Fruit fly (Drosophila melanogaster): ENCODE measurements around the gene Mps1.

Gene Mps1

dm6 chr3R:17710418-17710817 is 39.3 kb downstream of the Mps1 start:
- no peak for TF ChIP-seq CG17801 (GFP tag; optimal IDR thresholded peaks at IDR 0.05; ENCODE audit: partially characterized antibody)

- TF ChIP-seq CG17801 (GFP tag; optimal IDR thresholded peaks at IDR 0.05; ENCODE audit: partially characterized antibody), result no peak
These were observed 40.0 kb downstream of the Mps1 start for dm6 chr3R:17710900-17711645.

dm6 chr3R:17711646-17711975 is 40.5 kb downstream of the Mps1 start:
- no peak for TF ChIP-seq CG17801 (GFP tag; optimal IDR thresholded peaks at IDR 0.05; ENCODE audit: partially characterized antibody)

dm6 chr3R:17712623-17713521 is 41.8 kb downstream of the Mps1 start:
- TF ChIP-seq CG17801 (GFP tag; optimal IDR thresholded peaks at IDR 0.05; ENCODE audit: partially characterized antibody), result no peak

DNA sequence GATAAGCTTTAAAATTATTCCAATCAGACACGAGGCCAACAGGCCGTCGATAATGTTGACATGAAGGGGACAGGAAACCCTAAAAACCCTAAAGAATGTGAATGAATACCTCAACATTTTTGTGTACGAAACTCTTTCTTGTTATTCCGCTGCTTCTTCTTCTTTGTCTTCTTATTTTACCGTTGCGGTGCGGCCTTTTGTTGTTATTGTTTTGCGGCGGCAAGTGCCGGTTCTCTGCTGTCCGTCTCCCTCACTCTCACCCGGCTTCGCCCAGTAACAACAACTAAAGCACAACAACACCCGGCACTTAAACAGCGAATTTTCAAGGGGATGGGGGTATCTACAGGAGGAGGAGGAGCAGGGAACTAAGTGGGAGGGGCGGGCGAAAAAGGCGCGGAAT is 43.3 kb downstream of the Mps1 start:
- TF ChIP-seq CG17801 (GFP tag; optimal IDR thresholded peaks at IDR 0.05; ENCODE audit: partially characterized antibody), result no peak

dm6 chr3R:17714773-17715344 is 43.8 kb downstream of the Mps1 start:
- no peak for TF ChIP-seq CG17801 (GFP tag; optimal IDR thresholded peaks at IDR 0.05; ENCODE audit: partially characterized antibody)

dm6 chr3R:17716858-17717596 is 46.0 kb downstream of the Mps1 start:
- TF ChIP-seq CG17801 (GFP tag; optimal IDR thresholded peaks at IDR 0.05; ENCODE audit: partially characterized antibody), result peak; percentile 54

DNA sequence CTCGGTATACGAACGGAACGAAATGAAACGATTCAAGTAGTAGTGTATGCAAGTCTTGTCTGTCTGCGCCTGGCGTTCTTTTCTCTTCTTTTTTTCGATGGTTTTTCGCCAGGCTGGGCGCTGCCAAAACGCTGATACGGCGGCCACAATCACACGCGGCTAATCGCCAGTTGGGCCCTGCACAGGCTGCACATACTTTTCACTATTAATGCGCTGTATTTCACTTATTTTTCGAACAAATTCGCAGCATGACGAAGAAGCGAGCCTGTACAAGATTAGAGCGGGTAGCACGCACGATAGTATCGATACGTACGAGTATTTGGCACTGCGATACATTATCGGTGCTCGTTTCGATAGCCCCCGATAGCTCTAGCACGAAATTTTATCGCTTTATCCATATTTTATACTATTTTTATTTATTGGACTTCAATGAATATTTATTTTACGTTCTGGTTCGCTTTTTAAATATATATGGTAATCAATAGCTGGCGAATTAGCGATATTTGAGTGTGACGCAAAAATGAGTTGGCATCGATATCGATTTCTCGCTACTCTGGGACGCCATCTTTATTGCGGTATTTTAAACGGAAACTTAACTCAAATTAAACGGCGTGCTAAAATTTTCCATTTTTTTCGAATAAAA is 47.1 kb downstream of the Mps1 start, which contains the start of gene osa:
osa (minus strand) TSS at position 300 of the 643 bp plus-strand sequence.
- peak; percentile 24 for TF ChIP-seq CG17801 (GFP tag; optimal IDR thresholded peaks at IDR 0.05; ENCODE audit: partially characterized antibody)

DNA sequence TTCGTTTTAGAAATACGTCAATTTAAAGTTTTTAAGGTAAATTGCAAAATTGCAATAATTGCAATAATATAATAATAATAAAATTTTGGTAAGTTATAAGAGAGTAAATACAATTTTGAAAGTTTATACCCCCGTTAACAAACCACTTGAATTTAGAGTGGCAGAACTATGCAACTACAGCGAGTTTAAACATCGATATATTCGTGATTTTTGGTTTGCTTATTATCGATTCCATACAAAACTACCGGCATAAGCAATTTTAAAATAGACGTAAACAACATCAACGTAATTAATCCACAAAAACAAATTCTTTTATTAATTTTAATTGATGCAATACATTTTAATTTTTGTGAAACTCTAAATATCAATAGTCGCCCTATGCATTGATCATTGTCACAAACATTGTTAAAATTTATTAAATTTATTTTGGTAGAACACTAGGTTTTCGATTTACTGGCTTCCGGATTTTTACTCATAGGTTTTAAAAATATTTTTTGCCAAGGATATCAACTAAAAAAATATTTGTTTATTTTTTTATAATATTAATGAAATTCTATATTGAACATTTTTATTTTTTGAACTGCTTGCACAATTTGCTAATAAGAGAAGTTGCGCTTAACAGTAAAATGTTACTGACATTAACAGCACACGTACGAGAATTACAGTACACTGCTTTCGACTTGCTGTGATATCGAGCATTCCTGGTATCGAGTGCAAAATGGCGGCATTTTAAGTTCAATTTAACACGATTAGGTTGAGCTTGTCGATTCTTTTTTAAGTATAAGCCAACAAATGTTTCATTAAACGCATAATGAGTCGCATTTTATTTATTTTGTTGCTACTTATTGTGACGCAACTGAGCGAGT is 47.9 kb downstream of the Mps1 start, which contains the start of gene Pxt:
Pxt (plus strand) TSS at position 695 of the 866 bp plus-strand sequence.
- no peak for TF ChIP-seq CG17801 (GFP tag; optimal IDR thresholded peaks at IDR 0.05; ENCODE audit: partially characterized antibody)

All from ovary, adult (tissue).